Fruit fly (Drosophila melanogaster): ENCODE data around the gene bab1.
A peak's percentile ranks its signal among the peaks of the same experiment; 100 is the strongest.

- TF ChIP-seq Hnf4 (GFP tag; optimal IDR thresholded peaks at IDR 0.05) (no peak), Dfd (GFP tag; optimal IDR thresholded peaks at IDR 0.05) (no peak), rgr (GFP tag; optimal IDR thresholded peaks at IDR 0.05) (no peak), h (GFP tag; optimal IDR thresholded peaks at IDR 0.05) (no peak), sage (GFP tag; optimal IDR thresholded peaks at IDR 0.05) (no peak), Hr83 (GFP tag; optimal IDR thresholded peaks at IDR 0.05; ENCODE audit: poor library complexity, severe bottlenecking) (no peak), psq (GFP tag; optimal IDR thresholded peaks at IDR 0.05) (peak; percentile 65), lola (GFP tag; optimal IDR thresholded peaks at IDR 0.05) (no peak), OdsH (GFP tag; optimal IDR thresholded peaks at IDR 0.05) (no peak), dmrt93B (GFP tag; optimal IDR thresholded peaks at IDR 0.05) (no peak)
Measured at dm6 chr3L:1095957-1096554, 4.8 kb downstream of the bab1 start.

Data from whole organism, wandering third instar larva.